Worm (Caenorhabditis elegans): Measurements from ENCODE around the gene col-37.

DNA sequence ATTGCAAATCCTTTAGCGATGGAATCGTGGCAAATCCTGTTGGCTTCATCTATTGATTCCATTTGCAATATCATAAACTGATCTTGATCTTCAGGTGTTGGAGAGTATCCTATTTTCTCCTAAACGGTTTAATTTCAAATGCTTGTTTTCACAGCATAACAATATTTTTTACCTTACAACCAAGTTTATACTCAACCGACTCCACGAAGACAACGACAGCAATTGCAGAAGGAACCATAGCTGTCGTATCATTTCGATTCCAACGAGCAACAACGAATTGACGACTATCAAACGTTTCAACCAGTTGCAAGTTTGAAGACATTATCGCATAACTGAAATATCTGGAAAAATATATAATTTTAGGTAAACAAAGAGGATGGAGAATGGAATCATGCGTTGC, 16.3 kb upstream of the col-37 start, which contains the start of gene usip-1:
- TF ChIP-seq mdl-1 (tag; optimal IDR thresholded peaks at IDR 0.05) = no peak
- TF ChIP-seq ama-1 (optimal IDR thresholded peaks at IDR 0.05) = no peak
- no peak for TF ChIP-seq tbx-2 (tag; optimal IDR thresholded peaks at IDR 0.05)
- no peak for TF ChIP-seq pqm-1 (tag; optimal IDR thresholded peaks at IDR 0.05)
- no peak for TF ChIP-seq nhr-28 (tag; optimal IDR thresholded peaks at IDR 0.05)
- no peak for TF ChIP-seq snpc-4 (tag; optimal IDR thresholded peaks at IDR 0.05)
- TF ChIP-seq ZK546.5 (tag; optimal IDR thresholded peaks at IDR 0.05) = no peak
- no peak for TF ChIP-seq unc-62 (GFP tag; optimal IDR thresholded peaks at IDR 0.05)
- no peak for TF ChIP-seq skn-1 (tag; optimal IDR thresholded peaks at IDR 0.05)
- no peak for TF ChIP-seq nhr-76 (tag; optimal IDR thresholded peaks at IDR 0.05)
- no peak for TF ChIP-seq nhr-11 (tag; optimal IDR thresholded peaks at IDR 0.05)

All from whole organism, L3 larva.